Worm (Caenorhabditis elegans) whole organism, L1 larva: ENCODE data around the gene his-4.

ENCODE experiments used
- C04F5.9 ChIP-seq: sonication (generic microtip); optimal IDR thresholded peaks from 2 replicates; lab custom pipeline; 2016; ENCODE audit warnings: missing genetic modification characterization, missing compliant biosample characterization
- Y116A8C.19 ChIP-seq: sonication (generic microtip); optimal IDR thresholded peaks from 2 replicates; lab custom pipeline; 2016; ENCODE audit warnings: missing compliant biosample characterization, missing genetic modification characterization, borderline replicate concordance
- aha-1 ChIP-seq: fragments of 150-350 bp; optimal IDR thresholded peaks from 2 replicates; lab custom pipeline; 2014; ENCODE audit warnings: missing biosample characterization, missing genetic modification characterization
- aly-2 ChIP-seq: fragments of 150-350 bp; optimal IDR thresholded peaks from 2 replicates; lab custom pipeline; 2014; ENCODE audit warnings: missing biosample characterization, missing genetic modification characterization
- ama-1 ChIP-seq: fragments of 150-350 bp; optimal IDR thresholded peaks from 2 replicates; lab custom pipeline; 2014
- blmp-1 ChIP-seq: fragments of 150-350 bp; optimal IDR thresholded peaks from 2 replicates; lab custom pipeline; 2014; ENCODE audit warnings: missing biosample characterization, missing genetic modification characterization
- ceh-63 ChIP-seq: fragments of 200-800 bp; sonication (Bioruptor generic); optimal IDR thresholded peaks from 2 replicates; lab custom pipeline; 2018; ENCODE audit warnings: mild to moderate bottlenecking, missing genetic modification characterization, missing compliant biosample characterization
- dpl-1 ChIP-seq, 3 experiments: fragments of 150-350 bp in 2 of 3; sonication (generic microtip) in 1 of 3; optimal IDR thresholded peaks; 2 replicates each; lab custom pipeline; 2014 to 2017; ENCODE audit warnings: missing biosample characterization in 3 of 3, missing genetic modification characterization in 3 of 3, missing genetic modification reagents in 3 of 3
- dsc-1 ChIP-seq: sonication (generic microtip); optimal IDR thresholded peaks from 2 replicates; lab custom pipeline; 2016; ENCODE audit warnings: mild to moderate bottlenecking, missing genetic modification characterization, missing compliant biosample characterization
- efl-1 ChIP-seq, 4 experiments: fragments of 150-350 bp; optimal IDR thresholded peaks in 3 of 4; peaks in 1 of 4; 1 replicate in 1 of 4; 2 replicates in 3 of 4; lab custom pipeline; 2014; ENCODE audit warnings: missing biosample characterization in 2 of 4, missing genetic modification characterization in 2 of 4, missing genetic modification reagents in 2 of 4
- efl-3 ChIP-seq: fragments of 200-800 bp; sonication (Bioruptor generic); optimal IDR thresholded peaks from 2 replicates; lab custom pipeline; 2018; ENCODE audit warnings: mild to moderate bottlenecking, missing genetic modification characterization, missing compliant biosample characterization
- egl-13 ChIP-seq: sonication (generic microtip); optimal IDR thresholded peaks from 2 replicates; lab custom pipeline; 2016; ENCODE audit warnings: missing genotype, missing genetic modification reagents, missing genetic modification characterization, missing compliant biosample characterization
- egl-27 ChIP-seq, 2 experiments: fragments of 150-350 bp in 1 of 2; sonication (generic microtip); optimal IDR thresholded peaks; 3 replicates each; lab custom pipeline; 2017 to 2018; ENCODE audit warnings: missing biosample characterization in 2 of 2, missing genetic modification characterization in 2 of 2, missing genetic modification reagents in 2 of 2
- elt-2 ChIP-seq: sonication (generic microtip); optimal IDR thresholded peaks from 2 replicates; lab custom pipeline; 2016; ENCODE audit warnings: missing genetic modification characterization, mild to moderate bottlenecking, inconsistent platforms, missing compliant biosample characterization, missing genetic modification reagents
- elt-3 ChIP-seq, 6 experiments: fragments of 150-350 bp in 1 of 6; sonication (generic microtip); optimal IDR thresholded peaks; 2 replicates each; lab custom pipeline; 2017 to 2018; ENCODE audit warnings: missing biosample characterization in 6 of 6, missing genetic modification characterization in 6 of 6, inconsistent platforms in 1 of 6
- ets-5 ChIP-seq: fragments of 200-800 bp; sonication (Bioruptor generic); IDR thresholded peaks from 2 replicates; pipeline ENCODE4 v1.3.6; 2022; ENCODE audit warnings: missing genetic modification characterization, missing compliant biosample characterization
- fkh-10 ChIP-seq: sonication (generic microtip); optimal IDR thresholded peaks from 2 replicates; lab custom pipeline; 2017; ENCODE audit warnings: missing biosample characterization, missing genetic modification reagents, missing genetic modification characterization
- fkh-8 ChIP-seq: sonication (generic microtip); optimal IDR thresholded peaks from 2 replicates; lab custom pipeline; 2016; ENCODE audit warnings: mild to moderate bottlenecking, missing genetic modification characterization, missing compliant biosample characterization
- fos-1 ChIP-seq: fragments of 150-350 bp; optimal IDR thresholded peaks from 2 replicates; lab custom pipeline; 2014; ENCODE audit warnings: missing biosample characterization, missing genetic modification characterization
- hlh-4 ChIP-seq: sonication (generic microtip); optimal IDR thresholded peaks from 2 replicates; lab custom pipeline; 2016; ENCODE audit warnings: mild to moderate bottlenecking, missing genetic modification characterization, missing compliant biosample characterization
- hpl-2 ChIP-seq: fragments of 150-350 bp; optimal IDR thresholded peaks from 2 replicates; lab custom pipeline; 2014; ENCODE audit warnings: missing biosample characterization, missing genetic modification reagents, missing genetic modification characterization
- irx-1 ChIP-seq: sonication (generic microtip); optimal IDR thresholded peaks from 2 replicates; lab custom pipeline; 2016; ENCODE audit warnings: missing genetic modification characterization, missing compliant biosample characterization
- isw-1 ChIP-seq: fragments of 200-800 bp; sonication (Bioruptor generic); IDR thresholded peaks from 2 replicates; pipeline ENCODE4 v1.3.6; 2022; ENCODE audit warnings: missing genetic modification characterization, missing compliant biosample characterization
- jun-1 ChIP-seq: fragments of 150-350 bp; optimal IDR thresholded peaks from 2 replicates; lab custom pipeline; 2014; ENCODE audit warnings: missing biosample characterization, missing genetic modification reagents, missing genetic modification characterization
- lin-14 ChIP-seq: fragments of 200-800 bp; sonication (Bioruptor generic); optimal IDR thresholded peaks from 2 replicates; lab custom pipeline; 2018; ENCODE audit warnings: mild to moderate bottlenecking, missing genetic modification characterization, moderate library complexity, missing compliant biosample characterization
- lin-35 ChIP-seq, 2 experiments: fragments of 150-350 bp; optimal IDR thresholded peaks; 2 replicates each; lab custom pipeline; 2014; ENCODE audit warnings: missing biosample characterization in 2 of 2, missing genetic modification characterization in 2 of 2, missing genetic modification reagents in 2 of 2
- mef-2 ChIP-seq: fragments of 150-350 bp; optimal IDR thresholded peaks from 2 replicates; lab custom pipeline; 2014; ENCODE audit warnings: missing biosample characterization, missing genetic modification characterization
- nhr-19 ChIP-seq: fragments of 200-800 bp; sonication (Bioruptor generic); conservative IDR thresholded peaks from 2 replicates; pipeline ENCODE4 v1.3.6; 2022; ENCODE audit warnings: missing genetic modification characterization, missing compliant biosample characterization
- nhr-20 ChIP-seq: sonication (generic microtip); optimal IDR thresholded peaks from 2 replicates; lab custom pipeline; 2016; ENCODE audit warnings: mild to moderate bottlenecking, missing genetic modification characterization, missing compliant biosample characterization
- nhr-237 ChIP-seq: fragments of 150-350 bp; optimal IDR thresholded peaks from 2 replicates; lab custom pipeline; 2014; ENCODE audit warnings: missing biosample characterization, missing genetic modification characterization
- nhr-71 ChIP-seq: sonication (generic microtip); optimal IDR thresholded peaks from 2 replicates; lab custom pipeline; 2016; ENCODE audit warnings: mild to moderate bottlenecking, missing genetic modification characterization, moderate library complexity, missing compliant biosample characterization
- nhr-85 ChIP-seq: sonication (generic microtip); peaks from one replicate; lab custom pipeline; 2016; ENCODE audit warnings: missing genetic modification characterization, inconsistent platforms, missing compliant biosample characterization
- nhr-90 ChIP-seq: sonication (generic microtip); optimal IDR thresholded peaks from 2 replicates; lab custom pipeline; 2016; ENCODE audit warnings: mild to moderate bottlenecking, missing genetic modification characterization, missing compliant biosample characterization; ENCODE audit not compliant: poor library complexity
- pag-3 ChIP-seq: sonication (generic microtip); optimal IDR thresholded peaks from 2 replicates; lab custom pipeline; 2017; ENCODE audit warnings: missing genetic modification characterization, mild to moderate bottlenecking, missing compliant biosample characterization, antibody characterized with exemption, borderline replicate concordance; ENCODE audit not compliant: insufficient read depth
- pax-3 ChIP-seq: fragments of 200-800 bp; sonication (Bioruptor generic); optimal IDR thresholded peaks from 2 replicates; lab custom pipeline; 2018; ENCODE audit warnings: mild to moderate bottlenecking, missing genetic modification characterization, moderate library complexity, missing compliant biosample characterization
- rnt-1 ChIP-seq: sonication (generic microtip); optimal IDR thresholded peaks from 2 replicates; lab custom pipeline; 2016; ENCODE audit warnings: mild to moderate bottlenecking, missing genetic modification characterization, moderate library complexity, missing compliant biosample characterization
- unc-130 ChIP-seq: fragments of 150-350 bp; optimal IDR thresholded peaks from 2 replicates; lab custom pipeline; 2017; ENCODE audit warnings: missing biosample characterization, missing genetic modification characterization, inconsistent platforms
- unc-30 ChIP-seq: sonication (generic microtip); optimal IDR thresholded peaks from 2 replicates; lab custom pipeline; 2017; ENCODE audit warnings: missing biosample characterization, missing genetic modification characterization
- unc-86 ChIP-seq: sonication (generic microtip); optimal IDR thresholded peaks from 2 replicates; lab custom pipeline; 2016; ENCODE audit warnings: missing genetic modification characterization, missing compliant biosample characterization
- vab-15 ChIP-seq: sonication (generic microtip); optimal IDR thresholded peaks from 2 replicates; lab custom pipeline; 2017; ENCODE audit warnings: missing genotype, mild to moderate bottlenecking, missing genetic modification characterization, missing compliant biosample characterization
- ztf-11 ChIP-seq, 2 experiments: sonication (generic microtip); optimal IDR thresholded peaks; 2 replicates each; lab custom pipeline; 2016 to 2017; ENCODE audit warnings: missing genetic modification characterization in 2 of 2, missing biosample characterization in 1 of 2, missing compliant biosample characterization in 1 of 2
- ztf-4 ChIP-seq: fragments of 150-350 bp; optimal IDR thresholded peaks from 2 replicates; lab custom pipeline; 2014; ENCODE audit warnings: missing biosample characterization, missing genetic modification characterization

Gene his-4

DNA sequence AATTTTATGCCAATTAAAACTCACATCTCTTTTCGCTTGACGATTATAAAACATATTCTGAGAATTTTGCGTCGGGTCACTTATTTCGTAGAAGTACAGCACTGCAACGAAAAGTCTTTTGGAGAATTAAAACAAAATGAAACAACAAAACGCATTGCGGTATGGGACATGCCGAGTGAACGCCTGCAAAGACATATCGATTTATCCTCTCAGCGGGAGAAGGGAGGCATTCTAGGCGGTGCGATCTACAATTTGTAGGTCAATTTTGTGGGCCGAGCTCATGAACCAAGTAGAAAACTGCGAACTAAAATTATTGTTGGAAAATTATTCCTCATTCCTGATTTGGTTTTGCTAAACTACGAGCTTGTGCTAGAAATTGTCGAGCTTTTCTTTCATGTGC, 13.1 kb upstream of the his-4 start, which contains the start of gene F14H3.3:
Gene F14H3.3, minus strand, starts transcription at position 101 of the 400 bp plus-strand sequence.
- TF ChIP-seq fos-1 (tag; lab: Kevin White, UChicago) (no peak), ztf-11 (tag; optimal IDR thresholded peaks at IDR 0.05; lab: Kevin White, UChicago) (no peak), aha-1 (tag; lab: Kevin White, UChicago) (no peak), rnt-1 (no peak), dpl-1 (GFP tag; optimal IDR thresholded peaks at IDR 0.05; lab: Kevin White, UChicago) (no peak), dsc-1 (no peak), Y116A8C.19 (tag; lab: Kevin White, UChicago) (no peak), elt-3 (tag; optimal IDR thresholded peaks at IDR 0.05; lab: Kevin White, UChicago) (no peak), isw-1 (GFP tag; lab: Robert Waterston, UW) (no peak), ztf-4 (tag; lab: Kevin White, UChicago) (no peak), irx-1 (tag; lab: Kevin White, UChicago) (no peak), efl-3 (GFP tag; lab: Kevin White, UChicago) (no peak), pag-3 (no peak), nhr-90 (tag; lab: Kevin White, UChicago) (no peak), hlh-4 (no peak)
- TF ChIP-seq, all 84 proteins: peak for 0

DNA sequence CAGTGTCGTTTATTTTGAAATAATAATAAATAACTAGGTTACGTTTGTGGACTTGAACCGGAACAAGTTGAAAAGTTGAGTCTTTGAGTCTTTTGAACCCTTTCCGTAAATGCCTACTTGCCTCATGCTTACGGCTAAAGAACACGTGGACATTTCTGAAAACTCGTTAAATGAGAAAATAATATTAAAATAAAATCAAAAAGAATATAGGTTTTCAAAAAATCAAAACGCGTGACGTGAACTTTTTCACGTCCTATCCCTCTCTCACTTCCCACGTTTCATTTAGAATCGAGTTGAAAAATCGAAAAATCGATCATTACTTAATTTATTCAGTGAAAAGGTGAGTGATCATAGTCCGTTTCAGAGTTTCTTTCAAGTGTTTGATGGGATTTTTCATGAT, 8.9 kb upstream of the his-4 start, which contains the start of gene best-12:
Gene best-12, plus strand, starts transcription at position 301 of the 400 bp plus-strand sequence.
- no peak for TF ChIP-seq ceh-63 (GFP tag; lab: Kevin White, UChicago)
- TF ChIP-seq unc-130 (tag; lab: Kevin White, UChicago) = no peak

DNA sequence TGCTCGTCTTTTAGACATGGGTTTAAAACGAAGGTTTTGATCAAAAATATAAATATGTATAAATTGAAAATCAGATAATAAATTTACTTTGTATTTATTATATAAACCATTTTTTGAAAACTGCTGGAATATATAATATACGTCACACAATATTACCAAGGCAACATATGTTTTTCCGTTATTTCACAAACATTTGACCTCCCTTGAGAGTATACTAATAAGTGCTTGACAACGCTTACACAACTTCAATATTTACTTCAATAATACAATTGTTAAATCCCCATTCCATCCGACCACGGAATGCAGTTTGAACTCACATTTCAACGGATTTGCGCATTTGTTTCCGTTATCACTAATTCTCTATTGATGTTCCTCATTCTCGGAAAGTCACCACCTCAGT, 7.2 kb upstream of the his-4 start, which contains the start of gene str-198:
Gene str-198, plus strand, starts transcription at position 301 of the 400 bp plus-strand sequence.
- TF ChIP-seq aha-1 (tag; lab: Kevin White, UChicago) (no peak), mef-2 (no peak), fkh-10 (no peak), fos-1 (tag; lab: Kevin White, UChicago) (no peak), nhr-237 (tag; lab: Kevin White, UChicago) (no peak), egl-27 (tag; optimal IDR thresholded peaks at IDR 0.05; lab: Kevin White, UChicago) (no peak), aly-2 (tag; lab: Kevin White, UChicago) (no peak), elt-3 (tag; optimal IDR thresholded peaks at IDR 0.05; lab: Kevin White, UChicago) (no peak), jun-1 (tag; lab: Kevin White, UChicago) (no peak), vab-15 (no peak), isw-1 (GFP tag; lab: Robert Waterston, UW) (no peak), C04F5.9 (no peak), ama-1 (lab: Kevin White, UChicago) (no peak)

DNA sequence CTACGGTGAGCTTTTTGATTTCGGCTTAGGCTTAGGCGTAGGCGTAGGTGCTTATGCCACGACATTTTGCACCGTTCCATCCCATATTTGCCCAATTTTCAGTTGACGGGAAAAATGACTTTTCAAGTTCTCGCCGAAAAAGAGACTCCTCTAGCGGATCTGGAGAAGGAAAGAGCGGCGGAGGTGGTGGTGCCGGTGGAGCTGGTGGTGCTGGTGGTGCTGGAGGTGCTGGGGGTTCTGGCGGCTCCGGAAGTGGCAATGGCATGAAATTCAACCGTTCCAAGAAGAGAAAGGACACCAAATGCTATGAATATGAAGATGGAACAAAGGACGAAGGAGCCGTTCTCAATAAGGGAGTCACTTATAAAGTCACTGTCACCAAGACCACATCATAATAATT, 6.7 kb upstream of the his-4 start:
- TF ChIP-seq unc-30 (tag; lab: Kevin White, UChicago) = no peak
- no peak for TF ChIP-seq hlh-4
- no peak for TF ChIP-seq egl-13 (tag; lab: Kevin White, UChicago)

DNA sequence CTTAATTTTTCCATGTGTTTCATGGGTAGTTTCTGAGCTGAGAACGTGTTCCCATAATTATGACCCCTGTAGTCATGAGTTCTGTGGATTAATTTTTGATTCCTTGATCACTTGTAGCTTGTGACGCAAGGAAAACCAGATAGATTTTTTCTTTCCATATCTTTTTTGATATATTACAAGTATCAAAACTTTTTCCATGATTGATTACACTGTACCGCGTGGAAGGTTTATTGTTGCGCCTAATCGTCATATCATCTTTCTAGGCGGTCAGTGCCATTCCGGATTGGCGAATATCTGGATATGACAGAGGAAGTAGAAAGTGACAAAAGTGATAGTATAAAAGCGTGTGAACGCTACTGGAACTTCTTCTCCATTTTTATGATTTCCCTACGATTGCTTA, 6.3 kb upstream of the his-4 start, which contains the start of gene ZK285.2:
Gene ZK285.2, plus strand, starts transcription at position 301 of the 400 bp plus-strand sequence.
- no peak for TF ChIP-seq elt-3 (tag; optimal IDR thresholded peaks at IDR 0.05; lab: Kevin White, UChicago)
- TF ChIP-seq blmp-1 (tag; lab: Kevin White, UChicago) = peak; percentile 31
- no peak for TF ChIP-seq efl-1 (optimal IDR thresholded peaks at IDR 0.05; lab: Kevin White, UChicago)
- peak in 1 of 2 experiments; percentile 16 for TF ChIP-seq efl-1 (GFP tag; optimal IDR thresholded peaks at IDR 0.05 in 1 of 2; lab: Kevin White, UChicago)
- no peak for TF ChIP-seq unc-86
- TF ChIP-seq, all 84 proteins: peak for 2

DNA sequence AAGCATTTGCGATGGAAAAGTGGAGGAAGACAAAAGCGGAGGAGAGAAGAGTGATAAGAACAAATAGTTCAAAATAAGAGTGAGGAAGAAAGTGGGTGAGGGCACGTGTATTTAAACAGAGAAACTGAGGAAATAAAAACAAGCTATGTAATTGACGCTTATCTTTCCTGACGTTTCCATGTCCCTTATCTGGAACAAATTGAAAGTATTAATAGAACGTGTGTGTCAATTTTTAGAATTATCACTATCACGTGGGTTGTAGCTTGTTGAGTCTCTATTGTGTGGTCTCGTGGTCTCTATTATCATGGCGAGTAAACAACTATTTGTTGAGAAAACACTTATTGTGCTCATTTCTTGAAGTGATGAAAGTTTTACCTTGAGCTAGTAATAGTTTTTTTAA, 5.5 kb upstream of the his-4 start, which contains the start of gene T10C6.15:
Gene T10C6.15, minus strand, starts transcription at position 104 of the 400 bp plus-strand sequence.
- TF ChIP-seq C04F5.9 (no peak), nhr-19 (peak; percentile 32), ets-5 (GFP tag; lab: Robert Waterston, UW) (no peak), efl-1 (optimal IDR thresholded peaks at IDR 0.05; lab: Kevin White, UChicago) (no peak), efl-1 (GFP tag; optimal IDR thresholded peaks at IDR 0.05 in 1 of 2; lab: Kevin White, UChicago) (peak in 1 of 2 experiments; percentile 87), lin-35 (GFP tag; optimal IDR thresholded peaks at IDR 0.05; lab: Kevin White, UChicago) (peak in 1 of 2 experiments; percentile 76), pax-3 (tag; lab: Kevin White, UChicago) (peak; percentile 49), efl-3 (GFP tag; lab: Kevin White, UChicago) (no peak), nhr-71 (tag; lab: Kevin White, UChicago) (peak; percentile 68), nhr-20 (tag; lab: Kevin White, UChicago) (peak; percentile 67), elt-2 (tag; lab: Kevin White, UChicago) (peak; percentile 99), nhr-90 (tag; lab: Kevin White, UChicago) (peak; percentile 63), lin-14 (GFP tag; lab: Kevin White, UChicago) (no peak), fkh-8 (no peak), hpl-2 (peak; percentile 58), nhr-85 (tag; lab: Kevin White, UChicago) (peak; percentile 30)
